Fruit fly (Drosophila melanogaster) whole organism, wandering third instar larva: ENCODE results near the gene CG14635.

ENCODE experiments used
- CG32264 ChIP-seq: fragments of 200-800 bp; sonication (Bioruptor generic); optimal IDR thresholded peaks from 2 replicates; lab custom pipeline; 2016; ENCODE audit warnings: missing biosample characterization, missing genetic modification characterization
- CG9705 ChIP-seq: fragments of 200-800 bp; sonication (Bioruptor generic); optimal IDR thresholded peaks from 2 replicates; lab custom pipeline; 2018; ENCODE audit warnings: missing biosample characterization, mild to moderate bottlenecking, missing genetic modification characterization
- Dfd ChIP-seq: fragments of >200 bp; optimal IDR thresholded peaks from 2 replicates; lab custom pipeline; 2017; ENCODE audit warnings: missing biosample characterization, missing genetic modification characterization
- Dif ChIP-seq: fragments of 200-275, 200-300 bp; sonication (Bioruptor generic); optimal IDR thresholded peaks from 2 replicates; lab custom pipeline; 2018; ENCODE audit warnings: missing biosample characterization, missing genetic modification characterization; ENCODE audit not compliant: partially characterized antibody
- GATAd ChIP-seq: sonication (Bioruptor generic); optimal IDR thresholded peaks from 2 replicates; lab custom pipeline; 2016; ENCODE audit warnings: missing biosample characterization, missing genetic modification characterization
- HLH106 ChIP-seq: fragments of 200-800 bp; optimal IDR thresholded peaks from 3 replicates; lab custom pipeline; 2019; ENCODE audit warnings: missing biosample characterization, mild to moderate bottlenecking, missing genetic modification characterization, moderate library complexity
- Hnf4 ChIP-seq: fragments of 200-800 bp; sonication (Bioruptor generic); optimal IDR thresholded peaks from 2 replicates; lab custom pipeline; 2016; ENCODE audit warnings: missing biosample characterization, mild to moderate bottlenecking, missing genetic modification characterization
- Hr78 ChIP-seq: fragments of >200 bp; optimal IDR thresholded peaks from 2 replicates; lab custom pipeline; 2017; ENCODE audit warnings: missing biosample characterization, missing genetic modification characterization
- Hr83 ChIP-seq: fragments of 200-300 bp; sonication (Bioruptor generic); optimal IDR thresholded peaks from 2 replicates; lab custom pipeline; 2016; ENCODE audit warnings: missing biosample characterization, mild to moderate bottlenecking, missing genetic modification characterization, moderate library complexity; ENCODE audit not compliant: poor library complexity, severe bottlenecking
- Jra ChIP-seq: sonication (Bioruptor generic); optimal IDR thresholded peaks from 2 replicates; lab custom pipeline; 2016; ENCODE audit warnings: missing biosample characterization, missing genetic modification characterization
- Myc ChIP-seq: fragments of >200 bp; optimal IDR thresholded peaks from 2 replicates; lab custom pipeline; 2017
- N ChIP-seq: fragments of >200 bp; optimal IDR thresholded peaks from 2 replicates; lab custom pipeline; 2018; ENCODE audit warnings: missing biosample characterization, missing external identifiers, missing genetic modification characterization
- Rel ChIP-seq, 2 experiments: fragments of 200-800 bp; sonication (Bioruptor generic) in 1 of 2; optimal IDR thresholded peaks; 2 replicates in 1 of 2; 3 replicates in 1 of 2; lab custom pipeline; 2016 to 2019; ENCODE audit warnings: mild to moderate bottlenecking in 2 of 2, missing biosample characterization in 2 of 2, missing genetic modification characterization in 2 of 2, moderate library complexity in 1 of 2
- Sp1 ChIP-seq: fragments of 200-800 bp; sonication (Bioruptor generic); optimal IDR thresholded peaks from 3 replicates; lab custom pipeline; 2019; ENCODE audit warnings: missing biosample characterization, mild to moderate bottlenecking, missing genetic modification characterization, moderate library complexity
- Vsx2 ChIP-seq: fragments of 200-300, 225-300 bp; sonication (Bioruptor generic); optimal IDR thresholded peaks from 2 replicates; lab custom pipeline; 2018; ENCODE audit warnings: missing biosample characterization, missing genetic modification characterization; ENCODE audit not compliant: partially characterized antibody
- brk ChIP-seq: fragments of 200-800 bp; sonication (Bioruptor generic); optimal IDR thresholded peaks from 2 replicates; lab custom pipeline; 2016; ENCODE audit warnings: missing biosample characterization, mild to moderate bottlenecking, missing genetic modification characterization
- dl ChIP-seq, 2 experiments: fragments of 175-275, 200-275 bp in 1 of 2; fragments of 200-275 bp in 1 of 2; sonication (Bioruptor generic); optimal IDR thresholded peaks; lab custom pipeline; 2018; ENCODE audit warnings: mild to moderate bottlenecking in 2 of 2, missing biosample characterization in 2 of 2, missing genetic modification characterization in 2 of 2, moderate library complexity in 2 of 2; ENCODE audit not compliant: partially characterized antibody in 2 of 2, insufficient read depth in 1 of 2
- dmrt93B ChIP-seq: fragments of 200-800 bp; sonication (Bioruptor generic); optimal IDR thresholded peaks from 2 replicates; lab custom pipeline; 2018; ENCODE audit warnings: missing biosample characterization, mild to moderate bottlenecking, missing genetic modification characterization
- dsf ChIP-seq: sonication (Bioruptor generic); optimal IDR thresholded peaks from 2 replicates; lab custom pipeline; 2016; ENCODE audit warnings: missing biosample characterization, missing genetic modification characterization, borderline replicate concordance
- ey ChIP-seq: fragments of 200-800 bp; sonication (Bioruptor generic); optimal IDR thresholded peaks from 2 replicates; lab custom pipeline; 2016; ENCODE audit warnings: missing biosample characterization, missing genetic modification characterization
- foxo ChIP-seq, 2 experiments: fragments of 200-800 bp; sonication (Bioruptor generic); optimal IDR thresholded peaks; 2 replicates in 1 of 2; 3 replicates in 1 of 2; lab custom pipeline; 2016 to 2017; ENCODE audit warnings: missing biosample characterization in 2 of 2, missing genetic modification characterization in 2 of 2
- fru ChIP-seq: fragments of 200-800 bp; sonication (Bioruptor generic); optimal IDR thresholded peaks from 3 replicates; lab custom pipeline; 2016; ENCODE audit warnings: missing biosample characterization, mild to moderate bottlenecking, missing genetic modification characterization
- h ChIP-seq: fragments of 200-800 bp; sonication (Bioruptor generic); optimal IDR thresholded peaks from 3 replicates; lab custom pipeline; 2016; ENCODE audit warnings: missing biosample characterization, mild to moderate bottlenecking, missing genetic modification characterization
- jim ChIP-seq: fragments of 175-275, 200-325 bp; sonication (Bioruptor generic); optimal IDR thresholded peaks from 2 replicates; lab custom pipeline; 2016; ENCODE audit warnings: missing biosample characterization, mild to moderate bottlenecking, missing genetic modification characterization
- pan ChIP-seq: fragments of >200 bp; optimal IDR thresholded peaks from 2 replicates; lab custom pipeline; 2017
- psq ChIP-seq: fragments of 200-800 bp; sonication (Bioruptor generic); optimal IDR thresholded peaks from 3 replicates; lab custom pipeline; 2017; ENCODE audit warnings: missing biosample characterization, mild to moderate bottlenecking, missing genetic modification characterization, moderate library complexity
- rgr ChIP-seq: fragments of 200-800 bp; sonication (Bioruptor generic); optimal IDR thresholded peaks from 3 replicates; lab custom pipeline; 2016; ENCODE audit warnings: missing biosample characterization, mild to moderate bottlenecking, missing genetic modification characterization
- sage ChIP-seq: fragments of 200-800 bp; sonication (Bioruptor generic); optimal IDR thresholded peaks from 2 replicates; lab custom pipeline; 2016; ENCODE audit warnings: missing biosample characterization, mild to moderate bottlenecking, missing genetic modification characterization
- tai ChIP-seq: sonication (Bioruptor generic); optimal IDR thresholded peaks from 2 replicates; lab custom pipeline; 2016; ENCODE audit warnings: missing biosample characterization, missing genetic modification characterization
- usp ChIP-seq: fragments of >200 bp; optimal IDR thresholded peaks from 2 replicates; lab custom pipeline; 2017; ENCODE audit warnings: missing biosample characterization, missing genetic modification characterization

Gene CG14635

DNA sequence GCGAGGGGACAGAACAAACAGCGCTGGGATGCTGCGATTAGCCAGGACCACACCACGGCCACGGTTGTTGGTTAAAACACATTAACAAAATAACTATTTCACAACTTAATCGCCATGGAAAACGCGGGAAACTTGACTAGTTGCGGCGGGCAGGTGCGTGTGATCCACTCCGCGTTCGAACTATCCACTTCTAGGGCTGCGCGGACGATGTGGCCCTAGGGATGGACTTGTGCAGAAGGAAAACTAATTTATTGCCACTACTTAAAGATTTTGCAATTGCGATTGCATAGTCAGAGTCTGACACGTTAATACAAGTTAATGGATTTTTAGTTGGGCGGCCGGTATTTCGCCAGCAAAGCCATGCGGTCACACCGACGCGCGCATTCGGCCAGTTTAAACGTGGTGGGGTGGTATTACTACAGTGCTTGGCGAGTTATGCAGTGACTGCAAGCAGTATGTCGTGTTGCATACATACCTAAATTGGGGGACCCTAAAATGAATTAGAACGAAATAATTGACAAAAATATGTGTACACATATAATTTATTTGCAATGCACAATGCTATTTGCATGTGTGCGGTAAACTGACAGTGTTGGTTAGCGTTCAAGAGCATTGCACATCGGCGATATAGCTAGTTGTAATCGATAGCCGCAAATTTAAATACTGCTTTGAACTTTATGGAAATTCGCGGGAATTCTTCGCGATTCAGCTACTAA, 43.3 kb upstream of the CG14635 start, which contains the start of gene Rbf:
Gene Rbf, minus strand, starts transcription at position 323 of the 716 bp plus-strand sequence.
- no peak for TF ChIP-seq sage (GFP tag; lab: Kevin White, UChicago)
- peak; percentile 17 for TF ChIP-seq h
- TF ChIP-seq tai (GFP tag; lab: Kevin White, UChicago): no peak
- TF ChIP-seq Rel (GFP tag; optimal IDR thresholded peaks at IDR 0.05; lab: Kevin White, UChicago): no peak
- peak; percentile 16 for TF ChIP-seq Rel (tag; optimal IDR thresholded peaks at IDR 0.05; lab: Kevin White, UChicago)
- peak in 1 of 2 experiments; percentile 24 for TF ChIP-seq foxo (GFP tag; optimal IDR thresholded peaks at IDR 0.05; lab: Kevin White, UChicago)
- peak; percentile 3 for TF ChIP-seq Myc (lab: Kevin White, UChicago)

DNA sequence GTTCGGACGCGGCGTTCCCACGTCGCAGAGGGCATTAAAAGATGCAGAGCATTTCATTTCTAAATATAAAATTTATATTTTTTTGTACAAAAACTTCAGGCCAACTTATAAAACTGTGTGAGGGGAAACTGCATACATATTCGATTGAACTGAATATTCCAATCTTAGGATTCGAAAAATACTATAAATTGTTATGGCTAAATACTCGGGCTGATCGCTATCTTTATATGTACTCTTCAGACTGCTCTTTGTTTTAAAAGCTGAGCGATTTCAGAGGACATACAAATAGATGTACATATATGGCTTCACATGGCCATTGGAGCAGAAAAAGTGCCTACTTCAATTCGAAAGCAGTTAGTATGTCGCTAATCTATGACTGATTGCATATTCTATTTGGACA, 41.3 kb upstream of the CG14635 start, which contains the start of gene CG13359:
Gene CG13359, minus strand, starts transcription at position 101 of the 400 bp plus-strand sequence.
- TF ChIP-seq usp (GFP tag; lab: Kevin White, UChicago) (no peak), fru (GFP tag; lab: Kevin White, UChicago) (no peak), pan (lab: Kevin White, UChicago) (no peak)

DNA sequence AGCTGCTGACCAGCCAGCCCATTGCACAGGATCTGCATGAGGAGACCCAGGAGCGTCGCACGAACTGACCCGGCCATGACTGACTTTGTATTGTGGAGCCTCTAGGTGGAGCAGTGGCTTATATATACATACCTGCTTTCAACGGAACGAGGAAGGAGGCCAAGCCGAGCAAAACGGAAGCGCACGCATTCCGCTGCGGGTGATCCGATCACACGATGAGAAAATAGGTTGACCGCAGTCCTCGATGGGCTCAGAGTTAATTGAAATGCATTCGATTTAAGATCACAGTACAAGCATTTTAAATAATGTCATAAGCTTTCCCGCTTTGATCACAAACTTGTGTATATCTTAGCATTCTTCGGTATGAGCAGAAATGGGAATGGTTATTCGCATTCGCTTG, 39.8 kb upstream of the CG14635 start, which contains the start of gene CG13358:
Gene CG13358, minus strand, starts transcription at position 101 of the 400 bp plus-strand sequence.
- TF ChIP-seq Dfd (GFP tag; lab: Kevin White, UChicago): no peak
- no peak for TF ChIP-seq Rel (GFP tag; optimal IDR thresholded peaks at IDR 0.05; lab: Kevin White, UChicago)
- TF ChIP-seq Rel (tag; optimal IDR thresholded peaks at IDR 0.05; lab: Kevin White, UChicago): no peak
- TF ChIP-seq CG9705 (GFP tag; lab: Kevin White, UChicago): no peak
- no peak for TF ChIP-seq fru (GFP tag; lab: Kevin White, UChicago)
- TF ChIP-seq Myc (lab: Kevin White, UChicago): no peak
- TF ChIP-seq Hr83: no peak
- no peak for TF ChIP-seq foxo (GFP tag; optimal IDR thresholded peaks at IDR 0.05; lab: Kevin White, UChicago)
- TF ChIP-seq ey (GFP tag; lab: Kevin White, UChicago): no peak
- no peak for TF ChIP-seq GATAd
- no peak for TF ChIP-seq dmrt93B (GFP tag; lab: Kevin White, UChicago)
- TF ChIP-seq psq (GFP tag; lab: Kevin White, UChicago): no peak
- no peak for TF ChIP-seq tai (GFP tag; lab: Kevin White, UChicago)
- no peak for TF ChIP-seq CG32264 (GFP tag; lab: Kevin White, UChicago)
- no peak for TF ChIP-seq Dif (GFP tag; lab: Kevin White, UChicago)

DNA sequence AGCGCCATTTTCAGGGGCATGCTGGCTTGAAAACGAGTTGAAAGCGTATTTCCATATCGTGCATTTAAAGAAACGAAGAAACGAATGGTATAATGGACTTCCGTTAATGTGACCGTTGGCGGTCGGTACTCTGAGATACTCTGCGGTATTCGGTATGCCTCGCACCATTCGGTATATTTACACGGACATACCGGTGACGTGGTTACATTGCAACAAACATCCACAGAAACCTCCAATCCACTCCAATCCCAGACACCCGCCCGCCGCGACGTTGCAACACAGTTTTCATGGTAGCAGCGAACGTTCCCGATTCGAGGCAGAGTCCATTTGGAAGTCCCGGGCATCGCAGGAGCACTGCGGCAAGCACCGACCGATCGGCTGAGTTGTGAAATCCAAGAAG, 38.7 kb upstream of the CG14635 start, which contains the start of gene Sec22:
Gene Sec22, plus strand, starts transcription at position 170 of the 400 bp plus-strand sequence.
- TF ChIP-seq HLH106 (tag; lab: Kevin White, UChicago) (peak; percentile 18), rgr (GFP tag; lab: Kevin White, UChicago) (peak; percentile 22), dmrt93B (GFP tag; lab: Kevin White, UChicago) (no peak), Sp1 (GFP tag; lab: Kevin White, UChicago) (peak; percentile 16)
- TF ChIP-seq, all 38 proteins: peak for 3

DNA sequence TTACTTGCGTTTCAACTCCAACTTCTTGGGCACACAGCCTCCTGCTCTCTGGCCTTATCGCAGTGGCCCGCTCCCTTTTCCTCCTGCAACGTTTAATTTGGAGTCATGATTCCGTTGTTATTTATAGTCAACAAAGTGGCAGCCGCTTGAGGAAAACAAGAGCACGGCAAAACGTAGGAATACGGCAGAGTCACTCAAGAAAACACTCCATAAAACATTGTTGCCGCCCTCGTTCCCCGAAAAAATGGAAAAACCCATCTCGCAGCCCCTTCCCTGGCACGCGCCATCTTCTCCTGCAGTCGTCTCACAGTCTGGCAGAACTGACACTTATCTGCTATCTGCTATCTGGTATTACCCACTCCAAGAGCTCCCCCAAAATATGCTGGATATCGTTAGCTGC, 19.7 kb upstream of the CG14635 start:
- no peak for TF ChIP-seq pan (lab: Kevin White, UChicago)
- no peak for TF ChIP-seq GATAd
- no peak for TF ChIP-seq dmrt93B (GFP tag; lab: Kevin White, UChicago)

DNA sequence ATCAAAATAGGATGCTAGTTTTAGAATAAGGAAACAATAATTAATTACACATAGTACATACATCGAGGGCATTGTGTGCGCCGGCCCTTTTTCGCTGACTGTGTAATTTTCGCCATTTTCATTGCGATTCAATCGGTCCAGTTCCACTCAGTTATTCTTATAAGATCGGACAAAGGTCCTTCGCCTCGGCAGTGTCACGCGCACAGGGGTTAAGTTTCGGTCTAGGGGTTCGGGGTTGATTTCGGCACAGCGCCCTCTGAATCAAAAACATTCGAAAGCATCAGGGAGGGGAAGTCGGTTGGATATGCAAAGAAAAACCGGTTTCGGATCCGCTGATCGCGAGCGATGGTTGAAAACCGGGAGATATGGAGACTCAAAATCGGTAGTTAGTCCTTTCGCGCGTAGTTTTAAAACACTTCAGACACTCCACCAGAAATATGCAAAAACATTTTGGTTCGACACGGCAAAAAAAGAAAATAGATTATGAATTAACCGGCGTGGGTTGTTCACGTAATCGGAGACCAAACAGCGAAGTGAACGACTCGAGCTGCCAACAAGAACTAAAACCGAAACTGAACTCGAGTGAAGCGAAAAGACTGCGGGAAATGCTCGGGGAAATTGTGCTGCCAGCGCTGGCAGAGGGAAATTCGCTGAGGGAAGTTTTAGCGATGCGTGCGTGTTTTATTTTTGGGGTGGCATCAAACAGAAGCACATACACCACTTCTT, 8.5 kb upstream of the CG14635 start:
- TF ChIP-seq Hnf4 (GFP tag; lab: Kevin White, UChicago) (no peak), CG9705 (GFP tag; lab: Kevin White, UChicago) (no peak), jim (GFP tag; lab: Kevin White, UChicago) (no peak), h (no peak), N (GFP tag; lab: Kevin White, UChicago) (no peak), Dfd (GFP tag; lab: Kevin White, UChicago) (no peak), usp (GFP tag; lab: Kevin White, UChicago) (no peak), Vsx2 (no peak), dsf (no peak), brk (GFP tag; lab: Kevin White, UChicago) (no peak), Hr78 (no peak), dl (GFP tag; optimal IDR thresholded peaks at IDR 0.05; lab: Kevin White, UChicago; ENCODE audit: insufficient read depth in 1 of 2, partially characterized antibody in 2 of 2) (no peak), Jra (no peak), tai (GFP tag; lab: Kevin White, UChicago) (no peak), Hr83 (no peak), Rel (GFP tag; optimal IDR thresholded peaks at IDR 0.05; lab: Kevin White, UChicago) (no peak), Rel (tag; optimal IDR thresholded peaks at IDR 0.05; lab: Kevin White, UChicago) (no peak), fru (GFP tag; lab: Kevin White, UChicago) (no peak), GATAd (no peak), pan (lab: Kevin White, UChicago) (no peak), Sp1 (GFP tag; lab: Kevin White, UChicago) (no peak)
